Worm (Caenorhabditis elegans): ENCODE measurements around the gene osm-7.

osm-7 gene

DNA sequence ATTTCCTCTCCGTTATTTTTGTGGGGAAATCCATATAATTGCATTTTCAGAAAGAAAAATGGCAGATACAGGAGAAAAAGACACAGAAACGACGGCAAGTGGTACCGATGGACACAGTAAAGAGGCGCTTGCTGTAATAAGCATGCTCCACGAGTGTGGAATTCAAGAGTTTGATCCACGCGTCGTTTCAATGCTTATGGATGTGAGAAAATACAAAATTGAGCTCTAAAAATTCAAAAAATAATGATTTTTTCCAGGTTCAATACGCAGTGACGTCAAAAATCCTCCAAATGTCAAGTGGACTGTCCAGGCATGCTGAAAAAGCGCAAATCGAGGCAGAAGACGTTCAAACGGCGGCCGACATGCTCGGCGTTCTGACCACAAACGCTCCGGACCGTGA lies 48.2 kb downstream of the osm-7 start, which contains the start of gene taf-9 (continued):
- TF ChIP-seq athp-1 (tag; optimal IDR thresholded peaks at IDR 0.05) (no peak), cebp-1 (GFP tag; IDR thresholded peaks at IDR 0.05) (no peak), cebp-1 (tag; optimal IDR thresholded peaks at IDR 0.05) (peak; percentile 14), F33H1.4 (GFP tag; IDR thresholded peaks at IDR 0.05) (no peak), F55B11.4 (tag; optimal IDR thresholded peaks at IDR 0.05; ENCODE audit: borderline replicate concordance, insufficient read depth) (no peak), tbp1 (GFP tag; optimal IDR thresholded peaks at IDR 0.05) (no peak), lsl-1 (GFP tag; optimal IDR thresholded peaks at IDR 0.05) (no peak), F10E7.11 (tag; optimal IDR thresholded peaks at IDR 0.05) (peak; percentile 18), hsf-1 (GFP tag; IDR thresholded peaks at IDR 0.05) (0 out of 2 replicates have a peak, but pooled peaks have one; percentile 27)

DNA sequence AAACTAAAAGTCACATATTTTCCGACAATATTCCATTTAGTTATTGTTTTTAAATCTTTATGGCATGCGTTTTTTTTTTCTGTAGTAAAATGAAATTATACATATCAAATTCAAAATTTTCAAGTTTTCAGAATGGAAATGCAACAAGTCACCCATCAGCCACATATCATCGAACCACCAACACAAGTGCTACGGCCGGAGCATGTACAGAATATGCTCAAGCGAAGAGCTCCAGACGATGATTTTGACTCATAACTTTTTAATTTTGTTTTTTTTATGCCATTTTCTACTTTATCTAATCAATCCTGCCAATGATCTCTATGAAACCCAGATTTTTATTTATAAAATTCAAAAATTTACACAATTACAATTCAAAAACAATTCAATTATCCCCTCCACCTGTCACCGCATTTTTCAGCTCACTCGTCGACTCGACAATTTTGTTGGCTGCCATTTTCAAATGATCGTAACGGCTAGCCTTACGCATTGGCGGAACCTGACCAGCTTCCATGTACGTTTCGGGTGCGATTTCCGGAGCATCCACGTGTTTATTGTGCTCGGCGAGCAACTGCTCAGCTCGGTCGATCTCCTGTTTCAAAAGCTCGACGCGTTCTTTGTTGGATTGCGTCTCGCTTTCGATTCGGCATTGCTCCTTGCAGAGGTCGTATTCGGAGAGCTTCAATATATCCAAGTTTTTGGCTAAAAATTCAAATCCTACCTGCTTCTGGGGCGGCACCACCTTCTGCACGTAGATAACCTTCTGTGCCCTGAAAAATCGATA lies 49.9 kb downstream of the osm-7 start:
- no peak for TF ChIP-seq mel-28 (tag; optimal IDR thresholded peaks at IDR 0.05; ENCODE audit: borderline replicate concordance)
- no peak for TF ChIP-seq ceh-27 (GFP tag; optimal IDR thresholded peaks at IDR 0.05)
- no peak for TF ChIP-seq hlh-26 (GFP tag; conservative IDR thresholded peaks at IDR 0.05)
- 0 out of 2 replicates have a peak, but pooled peaks have one; percentile 58 for TF ChIP-seq bed-1 (GFP tag; IDR thresholded peaks at IDR 0.05)
- TF ChIP-seq xnd-1 (tag; optimal IDR thresholded peaks at IDR 0.05): no peak
- no peak for TF ChIP-seq ztf-25 (GFP tag; IDR thresholded peaks at IDR 0.05)
- no peak; the same call in 1 of the 2 replicates for TF ChIP-seq Y56A3A.18 (GFP tag; IDR thresholded peaks at IDR 0.05)
- TF ChIP-seq Y79H2A.3 (GFP tag; conservative IDR thresholded peaks at IDR 0.05): no peak
- TF ChIP-seq rpc-1 (optimal IDR thresholded peaks at IDR 0.05): no peak
- TF ChIP-seq rpc-1 (tag; optimal IDR thresholded peaks at IDR 0.05): no peak
- no peak for TF ChIP-seq ceh-91 (GFP tag; IDR thresholded peaks at IDR 0.05)
- no peak for TF ChIP-seq cebp-2 (GFP tag; IDR thresholded peaks at IDR 0.05)
- TF ChIP-seq B0336.3 (GFP tag; IDR thresholded peaks at IDR 0.05): peak; percentile 91
- no peak for TF ChIP-seq somi-1 (GFP tag; optimal IDR thresholded peaks at IDR 0.05)
- TF ChIP-seq let-607 (tag; optimal IDR thresholded peaks at IDR 0.05): no peak
- no peak for TF ChIP-seq egl-18 (GFP tag; IDR thresholded peaks at IDR 0.05)
- TF ChIP-seq lag-1 (GFP tag; IDR thresholded peaks at IDR 0.05): no peak
- TF ChIP-seq attf-3 (GFP tag; conservative IDR thresholded peaks at IDR 0.05): no peak
- TF ChIP-seq dpl-1 (GFP tag; optimal IDR thresholded peaks at IDR 0.05): no peak
- no peak for TF ChIP-seq C17E4.6 (GFP tag; IDR thresholded peaks at IDR 0.05)
- no peak for TF ChIP-seq ztf-18 (tag; optimal IDR thresholded peaks at IDR 0.05)
- no peak for TF ChIP-seq Y53F4B.3 (GFP tag; IDR thresholded peaks at IDR 0.05)
- no peak for TF ChIP-seq attf-5 (GFP tag; optimal IDR thresholded peaks at IDR 0.05)
- TF ChIP-seq chd-7 (tag; optimal IDR thresholded peaks at IDR 0.05): peak; percentile 11
- peak; percentile 34; the same call in 1 of the 2 replicates for TF ChIP-seq egl-44 (GFP tag; IDR thresholded peaks at IDR 0.05)
- no peak for TF ChIP-seq F22D6.2 (tag; optimal IDR thresholded peaks at IDR 0.05)
- 0 out of 2 replicates have a peak, but pooled peaks have one; percentile 3 for TF ChIP-seq hmg-20 (GFP tag; IDR thresholded peaks at IDR 0.05)
- no peak for TF ChIP-seq lir-1 (GFP tag; conservative IDR thresholded peaks at IDR 0.05)
- TF ChIP-seq snpc-4 (GFP tag; optimal IDR thresholded peaks at IDR 0.05): no peak
- TF ChIP-seq snpc-4 (tag; optimal IDR thresholded peaks at IDR 0.05): no peak
- peak; percentile 72 for TF ChIP-seq madf-10 (tag; optimal IDR thresholded peaks at IDR 0.05)
- no peak for TF ChIP-seq tbx-9 (tag; optimal IDR thresholded peaks at IDR 0.05; ENCODE audit: borderline replicate concordance)
- no peak for TF ChIP-seq nhr-27 (tag; optimal IDR thresholded peaks at IDR 0.05)
- TF ChIP-seq lin-40 (tag; optimal IDR thresholded peaks at IDR 0.05): no peak
- TF ChIP-seq fkh-3 (tag; optimal IDR thresholded peaks at IDR 0.05): no peak
- TF ChIP-seq lsy-27 (tag; optimal IDR thresholded peaks at IDR 0.05; ENCODE audit: borderline replicate concordance, insufficient read depth): no peak
- no peak for TF ChIP-seq ztf-6 (GFP tag; IDR thresholded peaks at IDR 0.05)
- no peak for TF ChIP-seq him-1 (tag; optimal IDR thresholded peaks at IDR 0.05)
